Worm (Caenorhabditis elegans) whole organism, L4 larva: ENCODE data around the gene F22B5.6.

Source experiments
- F26F4.8 ChIP-seq: fragments of 200-800 bp; sonication (Bioruptor generic); conservative IDR thresholded peaks from 2 replicates; pipeline ENCODE4 v1.3.6; 2022; ENCODE audit warnings: missing genetic modification characterization, missing compliant biosample characterization
- F49E8.2 ChIP-seq: sonication (generic microtip); optimal IDR thresholded peaks from 2 replicates; lab custom pipeline; 2016; ENCODE audit warnings: missing compliant biosample characterization, mild to moderate bottlenecking, missing genetic modification characterization, borderline replicate concordance
- Y105C5A.15 ChIP-seq: fragments of 200-800 bp; sonication (Bioruptor generic); IDR thresholded peaks from 2 replicates; pipeline ENCODE4 v1.3.6; 2022; ENCODE audit warnings: missing genetic modification characterization, missing compliant biosample characterization
- Y48G9A.11 ChIP-seq: fragments of 200-800 bp; sonication (Bioruptor generic); IDR thresholded peaks from 2 replicates; pipeline ENCODE4 v1.3.6; 2022; ENCODE audit warnings: missing genetic modification reagents, missing genetic modification characterization, missing compliant biosample characterization
- Y75B8A.6 ChIP-seq: fragments of 200-800 bp; sonication (Bioruptor generic); IDR thresholded peaks from 2 replicates; pipeline ENCODE4 v1.3.6; 2022; ENCODE audit warnings: missing genetic modification reagents, missing genetic modification characterization, missing compliant biosample characterization
- ZK337.2 ChIP-seq: fragments of 200-800 bp; sonication (Bioruptor generic); IDR thresholded peaks from 2 replicates; pipeline ENCODE4 v1.3.6; 2022; ENCODE audit warnings: missing genetic modification reagents, missing genetic modification characterization, missing compliant biosample characterization
- aly-2 ChIP-seq: sonication (generic microtip); optimal IDR thresholded peaks from 2 replicates; lab custom pipeline; 2018; ENCODE audit warnings: missing biosample characterization, missing genetic modification characterization
- ceh-28 ChIP-seq: fragments of 150-350 bp; optimal IDR thresholded peaks from 2 replicates; lab custom pipeline; 2014; ENCODE audit warnings: missing biosample characterization, missing genetic modification reagents, missing genetic modification characterization
- ceh-44 ChIP-seq: fragments of 200-800 bp; sonication (Bioruptor generic); IDR thresholded peaks from 2 replicates; pipeline ENCODE4 v1.3.6; 2022; ENCODE audit warnings: missing genetic modification reagents, missing genetic modification characterization, missing compliant biosample characterization
- ceh-62 ChIP-seq: sonication (generic microtip); optimal IDR thresholded peaks from 2 replicates; lab custom pipeline; 2017; ENCODE audit warnings: missing biosample characterization, missing genetic modification characterization
- cey-2 ChIP-seq: sonication (generic microtip); optimal IDR thresholded peaks from 3 replicates; lab custom pipeline; 2017; ENCODE audit warnings: missing genetic modification characterization, mild to moderate bottlenecking, missing compliant biosample characterization, antibody characterized with exemption, borderline replicate concordance; ENCODE audit not compliant: insufficient read depth
- ctbp-1 ChIP-seq: fragments of 200-800 bp; sonication (Bioruptor generic); IDR thresholded peaks from 2 replicates; pipeline ENCODE4 v1.3.6; 2022; ENCODE audit warnings: missing genetic modification reagents, missing genetic modification characterization, missing compliant biosample characterization
- daf-16 ChIP-seq, 3 experiments: sonication (generic microtip); optimal IDR thresholded peaks; 2 replicates each; lab custom pipeline; 2016 to 2017; ENCODE audit warnings: missing genetic modification characterization in 3 of 3, missing genetic modification reagents in 3 of 3, mild to moderate bottlenecking in 2 of 3, missing compliant biosample characterization in 2 of 3, missing biosample characterization in 1 of 3, moderate library complexity in 1 of 3
- dmd-9 ChIP-seq: fragments of 200-800 bp; sonication (Bioruptor generic); IDR thresholded peaks from 2 replicates; pipeline ENCODE4 v1.3.6; 2022; ENCODE audit warnings: missing genetic modification reagents, missing genetic modification characterization, missing compliant biosample characterization
- duxl-1 ChIP-seq: sonication (generic microtip); optimal IDR thresholded peaks from 2 replicates; lab custom pipeline; 2016; ENCODE audit warnings: mild to moderate bottlenecking, missing genetic modification characterization, moderate library complexity, missing compliant biosample characterization; ENCODE audit not compliant: poor library complexity
- dve-1 ChIP-seq: sonication (generic microtip); optimal IDR thresholded peaks from 2 replicates; lab custom pipeline; 2017; ENCODE audit warnings: antibody characterized with exemption, mild to moderate bottlenecking, missing genetic modification characterization, missing compliant biosample characterization; ENCODE audit not compliant: insufficient read depth
- fkh-10 ChIP-seq: fragments of 150-350 bp; optimal IDR thresholded peaks from 2 replicates; lab custom pipeline; 2014; ENCODE audit warnings: missing biosample characterization, missing genetic modification reagents, missing genetic modification characterization
- fos-1 ChIP-seq: fragments of 150-350 bp; optimal IDR thresholded peaks from 2 replicates; lab custom pipeline; 2014; ENCODE audit warnings: missing biosample characterization, missing genetic modification characterization
- gei-8 ChIP-seq: fragments of 200-800 bp; sonication (Bioruptor generic); optimal IDR thresholded peaks from 2 replicates; lab custom pipeline; 2018; ENCODE audit warnings: mild to moderate bottlenecking, missing genetic modification characterization, missing compliant biosample characterization
- hif-1 ChIP-seq, 2 experiments: sonication (generic microtip); optimal IDR thresholded peaks; 2 replicates each; lab custom pipeline; 2016 to 2017; ENCODE audit warnings: missing compliant biosample characterization in 2 of 2, missing genetic modification characterization in 2 of 2, missing genetic modification reagents in 2 of 2, missing genotype in 2 of 2, mild to moderate bottlenecking in 1 of 2
- hlh-11 ChIP-seq: fragments of 200-800 bp; sonication (Bioruptor generic); optimal IDR thresholded peaks from 2 replicates; lab custom pipeline; 2018; ENCODE audit warnings: mild to moderate bottlenecking, missing genetic modification characterization, missing compliant biosample characterization
- hlh-30 ChIP-seq: sonication (generic microtip); optimal IDR thresholded peaks from 2 replicates; lab custom pipeline; 2017; ENCODE audit warnings: antibody characterized with exemption, mild to moderate bottlenecking, missing genetic modification characterization, missing compliant biosample characterization; ENCODE audit not compliant: insufficient read depth
- hmg-1.1 ChIP-seq: fragments of 200-800 bp; sonication (Bioruptor generic); IDR thresholded peaks from 2 replicates; pipeline ENCODE4 v1.3.6; 2022; ENCODE audit warnings: missing genetic modification reagents, missing genetic modification characterization, missing compliant biosample characterization
- jun-1 ChIP-seq: fragments of 150-350 bp; optimal IDR thresholded peaks from 2 replicates; lab custom pipeline; 2014; ENCODE audit warnings: missing biosample characterization, missing genetic modification reagents, missing genetic modification characterization
- lim-7 ChIP-seq: fragments of 200-800 bp; sonication (Bioruptor generic); IDR thresholded peaks from 2 replicates; pipeline ENCODE4 v1.3.6; 2022; ENCODE audit warnings: missing genetic modification characterization, missing compliant biosample characterization
- lin-1 ChIP-seq: fragments of 200-800 bp; sonication (Bioruptor generic); IDR thresholded peaks from 2 replicates; pipeline ENCODE4 v1.3.6; 2022; ENCODE audit warnings: missing genetic modification reagents, missing genetic modification characterization, missing compliant biosample characterization
- lin-29 ChIP-seq: fragments of 200-800 bp; sonication (Bioruptor generic); IDR thresholded peaks from 2 replicates; pipeline ENCODE4 v1.3.6; 2022; ENCODE audit warnings: missing genetic modification reagents, missing genetic modification characterization, missing compliant biosample characterization
- lin-39 ChIP-seq: fragments of 150-350 bp; optimal IDR thresholded peaks from 2 replicates; lab custom pipeline; 2014; ENCODE audit warnings: missing biosample characterization, missing genetic modification reagents, missing genetic modification characterization
- lsy-2 ChIP-seq, 2 experiments: fragments of 150-350 bp in 1 of 2; sonication (generic microtip) in 1 of 2; optimal IDR thresholded peaks; 2 replicates each; lab custom pipeline; 2014 to 2017; ENCODE audit warnings: missing biosample characterization in 2 of 2, missing genetic modification characterization in 2 of 2
- mdl-1 ChIP-seq, 2 experiments: fragments of 150-350 bp in 1 of 2; sonication (generic microtip) in 1 of 2; optimal IDR thresholded peaks; 2 replicates each; lab custom pipeline; 2014 to 2017; ENCODE audit warnings: missing biosample characterization in 2 of 2, missing genetic modification characterization in 2 of 2
- mxl-3 ChIP-seq: fragments of 200-800 bp; sonication (Bioruptor generic); optimal IDR thresholded peaks from 2 replicates; lab custom pipeline; 2018; ENCODE audit warnings: mild to moderate bottlenecking, missing genetic modification characterization, missing compliant biosample characterization
- nhr-102 ChIP-seq: sonication (generic microtip); optimal IDR thresholded peaks from 2 replicates; lab custom pipeline; 2016; ENCODE audit warnings: mild to moderate bottlenecking, missing genetic modification characterization, moderate library complexity, missing compliant biosample characterization
- nhr-11 ChIP-seq: fragments of 150-350 bp; optimal IDR thresholded peaks from 2 replicates; lab custom pipeline; 2014; ENCODE audit warnings: missing biosample characterization, missing genetic modification characterization
- nhr-28 ChIP-seq: fragments of 150-350 bp; optimal IDR thresholded peaks from 2 replicates; lab custom pipeline; 2014; ENCODE audit warnings: missing biosample characterization, missing genetic modification characterization
- nhr-41 ChIP-seq: fragments of 200-800 bp; sonication (Bioruptor generic); IDR thresholded peaks from 2 replicates; pipeline ENCODE4 v1.3.6; 2022; ENCODE audit warnings: missing genetic modification reagents, missing genetic modification characterization, missing compliant biosample characterization
- nhr-48 ChIP-seq: sonication (generic microtip); optimal IDR thresholded peaks from 2 replicates; lab custom pipeline; 2016; ENCODE audit warnings: mild to moderate bottlenecking, missing genetic modification characterization, missing compliant biosample characterization
- nhr-6 ChIP-seq: fragments of 150-350 bp; optimal IDR thresholded peaks from 2 replicates; lab custom pipeline; 2014; ENCODE audit warnings: missing biosample characterization, missing genetic modification characterization
- nhr-76 ChIP-seq: fragments of 150-350 bp; optimal IDR thresholded peaks from 2 replicates; lab custom pipeline; 2014; ENCODE audit warnings: missing biosample characterization, missing genetic modification characterization
- php-3 ChIP-seq: fragments of 200-800 bp; sonication (Bioruptor generic); IDR thresholded peaks from 2 replicates; pipeline ENCODE4 v1.3.6; 2022; ENCODE audit warnings: missing genetic modification reagents, missing genetic modification characterization, missing compliant biosample characterization
- rbr-2 ChIP-seq: sonication (generic microtip); optimal IDR thresholded peaks from 2 replicates; lab custom pipeline; 2016; ENCODE audit warnings: missing genotype, missing genetic modification characterization, missing compliant biosample characterization
- snpc-1.2 ChIP-seq: fragments of 200-800 bp; sonication (Bioruptor generic); IDR thresholded peaks from 2 replicates; pipeline ENCODE4 v1.3.6; 2022; ENCODE audit warnings: missing genetic modification reagents, missing genetic modification characterization, missing compliant biosample characterization
- spr-3 ChIP-seq: fragments of 200-800 bp; sonication (Bioruptor generic); optimal IDR thresholded peaks from 2 replicates; lab custom pipeline; 2018; ENCODE audit warnings: mild to moderate bottlenecking, missing genetic modification characterization, missing compliant biosample characterization
- tra-1 ChIP-seq: fragments of 200-800 bp; sonication (Bioruptor generic); IDR thresholded peaks from 2 replicates; pipeline ENCODE4 v1.3.6; 2022; ENCODE audit warnings: missing genetic modification reagents, missing genetic modification characterization, missing compliant biosample characterization
- unc-62 ChIP-seq, 3 experiments: fragments of 150-350 bp in 1 of 3; sonication (generic microtip); optimal IDR thresholded peaks in 2 of 3; peaks in 1 of 3; 1 replicate in 1 of 3; 2 replicates in 2 of 3; lab custom pipeline; 2014 to 2017; ENCODE audit warnings: missing biosample characterization in 3 of 3, missing genetic modification characterization in 3 of 3, missing genetic modification reagents in 3 of 3, missing genotype in 1 of 3
- vab-7 ChIP-seq: fragments of 200-800 bp; sonication (Bioruptor generic); IDR thresholded peaks from 2 replicates; pipeline ENCODE4 v1.3.6; 2022; ENCODE audit warnings: missing genetic modification reagents, missing genetic modification characterization, missing compliant biosample characterization
- zfp-3 ChIP-seq: fragments of 200-800 bp; sonication (Bioruptor generic); conservative IDR thresholded peaks from 2 replicates; pipeline ENCODE4 v1.3.6; 2022; ENCODE audit warnings: missing genetic modification reagents, missing genetic modification characterization, missing compliant biosample characterization
- ztf-11 ChIP-seq: fragments of 150-350 bp; optimal IDR thresholded peaks from 2 replicates; lab custom pipeline; 2014; ENCODE audit warnings: missing biosample characterization, missing genetic modification characterization

F22B5.6 gene

DNA sequence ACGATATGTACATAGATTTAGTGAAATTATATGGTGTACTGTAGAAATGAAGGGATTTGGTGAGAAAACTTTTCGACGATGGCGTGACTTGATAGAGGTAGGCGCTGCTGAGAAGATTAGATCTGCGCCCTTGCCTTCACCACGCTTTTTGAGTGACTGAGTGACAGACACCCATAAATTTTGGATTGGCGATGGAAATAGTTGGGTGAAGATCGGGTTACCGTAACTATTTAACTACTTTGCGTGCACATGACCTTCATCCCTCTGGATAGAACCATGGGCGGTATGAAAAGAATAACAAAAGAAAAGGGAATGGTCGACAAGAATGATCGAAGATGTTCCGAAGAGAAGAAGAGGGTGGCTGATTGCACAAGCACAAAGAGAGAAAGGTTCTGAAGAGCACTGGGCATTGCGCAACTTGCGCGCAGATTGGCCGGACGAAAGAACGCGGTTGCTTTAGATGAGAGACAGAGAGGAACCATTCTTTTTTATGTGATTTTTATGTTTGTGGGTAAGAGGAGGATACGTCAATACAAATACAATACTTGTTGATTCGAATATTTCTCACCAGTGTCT lies 40.4 kb downstream of the F22B5.6 start:
- TF ChIP-seq hlh-11 (tag; lab: Kevin White, UChicago), result no peak
- peak in 1 of 2 experiments; percentile 5 for TF ChIP-seq unc-62 (GFP tag; optimal IDR thresholded peaks at IDR 0.05 in 1 of 2; lab: Kevin White, UChicago)
- no peak for TF ChIP-seq unc-62 (tag; optimal IDR thresholded peaks at IDR 0.05; lab: Kevin White, UChicago)

DNA sequence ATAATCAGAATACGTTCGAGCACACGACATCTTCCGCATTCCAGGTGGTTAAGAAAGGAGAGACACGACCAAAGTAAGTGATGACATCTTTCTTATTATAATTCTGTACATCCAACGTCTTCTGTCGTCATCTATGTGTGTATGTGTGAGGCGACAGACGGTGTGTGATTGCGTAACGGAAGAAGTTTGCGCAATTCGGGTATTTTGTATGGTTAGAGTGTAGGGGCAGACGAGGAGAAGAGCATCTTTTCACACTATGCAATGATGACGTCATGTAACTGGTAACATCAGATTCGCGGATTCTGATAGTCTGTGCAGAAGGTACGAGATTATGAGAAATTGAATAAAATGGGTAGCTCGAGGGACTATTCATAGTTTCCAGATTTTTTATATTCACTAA lies 41.0 kb downstream of the F22B5.6 start:
- no peak for TF ChIP-seq nhr-76
- TF ChIP-seq nhr-41 (GFP tag; lab: Robert Waterston, UW), result no peak
- no peak for TF ChIP-seq gei-8 (GFP tag; lab: Kevin White, UChicago)
- TF ChIP-seq fkh-10, result no peak
- TF ChIP-seq lsy-2 (tag; optimal IDR thresholded peaks at IDR 0.05; lab: Kevin White, UChicago), result no peak
- no peak for TF ChIP-seq nhr-11
- no peak for TF ChIP-seq nhr-48 (tag; lab: Kevin White, UChicago)
- no peak for TF ChIP-seq rbr-2
- TF ChIP-seq Y48G9A.11, result no peak
- TF ChIP-seq aly-2 (tag; lab: Kevin White, UChicago), result no peak
- no peak for TF ChIP-seq ctbp-1 (GFP tag; lab: Robert Waterston, UW)
- no peak for TF ChIP-seq lin-1
- TF ChIP-seq hmg-1.1 (GFP tag; lab: Robert Waterston, UW), result no peak
- no peak for TF ChIP-seq duxl-1 (tag; lab: Kevin White, UChicago)
- no peak for TF ChIP-seq hlh-30 (tag; lab: Kevin White, UChicago)
- no peak for TF ChIP-seq hif-1 (tag; optimal IDR thresholded peaks at IDR 0.05; lab: Kevin White, UChicago)

DNA sequence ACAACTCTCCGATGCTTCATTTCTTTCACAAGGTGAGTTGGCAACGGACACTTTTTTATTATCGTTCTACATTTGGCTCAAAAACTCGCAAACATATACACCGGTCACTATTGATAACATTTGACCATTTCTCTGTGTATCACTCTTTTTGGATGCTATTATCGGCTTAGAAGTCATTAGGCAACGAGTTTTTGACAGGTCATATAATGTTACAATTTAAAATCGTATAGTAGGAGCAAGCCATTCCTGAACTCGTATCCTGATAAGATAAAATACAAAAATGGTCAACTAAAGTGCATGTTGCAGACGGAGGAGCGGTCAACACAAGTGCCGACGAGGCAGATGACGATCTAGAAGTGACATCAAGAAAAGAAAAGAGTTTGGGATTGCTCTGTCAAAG lies 43.1 kb downstream of the F22B5.6 start:
- TF ChIP-seq zfp-3 (GFP tag; lab: Robert Waterston, UW), result no peak
- no peak for TF ChIP-seq tra-1 (GFP tag; lab: Robert Waterston, UW)
- TF ChIP-seq dve-1 (tag; lab: Kevin White, UChicago), result peak; percentile 70
- no peak for TF ChIP-seq ZK337.2
- no peak for TF ChIP-seq F49E8.2 (tag; lab: Kevin White, UChicago)
- no peak for TF ChIP-seq cey-2 (tag; lab: Kevin White, UChicago)
- TF ChIP-seq daf-16 (GFP tag; optimal IDR thresholded peaks at IDR 0.05; lab: Kevin White, UChicago), result no peak
- TF ChIP-seq daf-16 (tag; optimal IDR thresholded peaks at IDR 0.05; lab: Kevin White, UChicago), result peak; percentile 94
- TF ChIP-seq ceh-44 (GFP tag; lab: Robert Waterston, UW), result no peak
- peak; percentile 32 for TF ChIP-seq nhr-102 (tag; lab: Kevin White, UChicago)
- no peak for TF ChIP-seq mxl-3
- TF ChIP-seq dmd-9, result no peak
- TF ChIP-seq ceh-62, result no peak
- peak; percentile 45 for TF ChIP-seq nhr-28 (tag; lab: Kevin White, UChicago)
- no peak for TF ChIP-seq ztf-11
- TF ChIP-seq F26F4.8, result no peak
- no peak for TF ChIP-seq jun-1 (tag; lab: Kevin White, UChicago)
- TF ChIP-seq lim-7 (GFP tag; lab: Robert Waterston, UW), result no peak
- no peak for TF ChIP-seq ceh-28
- no peak for TF ChIP-seq vab-7 (GFP tag; lab: Robert Waterston, UW)
- TF ChIP-seq nhr-6, result no peak
- no peak for TF ChIP-seq lin-39 (tag; lab: Kevin White, UChicago)
- TF ChIP-seq hlh-11 (tag; lab: Kevin White, UChicago), result peak; percentile 88
- peak; percentile 82 for TF ChIP-seq php-3
- TF ChIP-seq lin-29, result no peak
- no peak for TF ChIP-seq fos-1 (tag; lab: Kevin White, UChicago)
- TF ChIP-seq Y75B8A.6, result no peak
- TF ChIP-seq mdl-1 (tag; optimal IDR thresholded peaks at IDR 0.05; lab: Kevin White, UChicago), result no peak
- TF ChIP-seq spr-3 (GFP tag; lab: Kevin White, UChicago), result no peak
- no peak for TF ChIP-seq Y105C5A.15 (GFP tag; lab: Robert Waterston, UW)
- TF ChIP-seq snpc-1.2 (GFP tag; lab: Robert Waterston, UW), result no peak
